Fruit fly (Drosophila melanogaster): ENCODE measurements around the gene GILT1.

dm6 chr3R:13441703-13442102, 40.0 kb upstream of the GILT1 start:
- no peak for TF ChIP-seq pan (optimal IDR thresholded peaks at IDR 0.05)
- no peak for TF ChIP-seq psq (optimal IDR thresholded peaks at IDR 0.05)

Measured in whole organism.